Worm (Caenorhabditis elegans): ENCODE measurements around the gene eif-2Balpha.

ce11 chrIII:9525252-9525651 is 17.7 kb upstream of the eif-2Balpha start, which contains the start of gene trpp-3:
- TF ChIP-seq ama-1 (optimal IDR thresholded peaks at IDR 0.05): no peak
- no peak for TF ChIP-seq lin-13 (GFP tag; optimal IDR thresholded peaks at IDR 0.05)
- TF ChIP-seq snpc-4 (tag; optimal IDR thresholded peaks at IDR 0.05): no peak
- no peak for TF ChIP-seq nhr-77 (tag; optimal IDR thresholded peaks at IDR 0.05)
- no peak for TF ChIP-seq mab-5 (tag; optimal IDR thresholded peaks at IDR 0.05)

Measured in whole organism, L2 larva.